Worm (Caenorhabditis elegans) whole organism, L1 larva: Measurements from ENCODE around the gene faxc-2.
"Not testable (repeated sequence)": the region's sequence is repeated elsewhere in the genome, so short reads cannot be mapped to it uniquely, and the experiment has no call there.

Experiments
- C16A3.4 ChIP-seq: fragments of 150-350 bp; optimal IDR thresholded peaks from 2 replicates; lab custom pipeline; 2014; ENCODE audit warnings: missing biosample characterization, missing genetic modification characterization
- C34B4.2 ChIP-seq: sonication (generic microtip); optimal IDR thresholded peaks from 2 replicates; lab custom pipeline; 2017; ENCODE audit warnings: mild to moderate bottlenecking, missing genetic modification characterization, missing compliant biosample characterization
- F16B12.6 ChIP-seq: fragments of 150-350 bp; optimal IDR thresholded peaks from 2 replicates; lab custom pipeline; 2014; ENCODE audit warnings: missing biosample characterization, missing genetic modification characterization
- Y116A8C.19 ChIP-seq: sonication (generic microtip); optimal IDR thresholded peaks from 2 replicates; lab custom pipeline; 2016; ENCODE audit warnings: missing compliant biosample characterization, missing genetic modification characterization, borderline replicate concordance
- blmp-1 ChIP-seq: fragments of 150-350 bp; optimal IDR thresholded peaks from 2 replicates; lab custom pipeline; 2014; ENCODE audit warnings: missing biosample characterization, missing genetic modification characterization
- ceh-82 ChIP-seq, 3 experiments: fragments of 150-350 bp in 1 of 3; sonication (generic microtip) in 2 of 3; optimal IDR thresholded peaks; 2 replicates each; lab custom pipeline; 2014 to 2017; ENCODE audit warnings: missing biosample characterization in 3 of 3, missing genetic modification characterization in 3 of 3
- ceh-90 ChIP-seq: sonication (generic microtip); optimal IDR thresholded peaks from 2 replicates; lab custom pipeline; 2016; ENCODE audit warnings: missing genetic modification characterization, missing compliant biosample characterization
- dpl-1 ChIP-seq, 3 experiments: fragments of 150-350 bp in 2 of 3; sonication (generic microtip) in 1 of 3; optimal IDR thresholded peaks; 2 replicates each; lab custom pipeline; 2014 to 2017; ENCODE audit warnings: missing biosample characterization in 3 of 3, missing genetic modification characterization in 3 of 3, missing genetic modification reagents in 3 of 3
- efl-3 ChIP-seq: fragments of 200-800 bp; sonication (Bioruptor generic); optimal IDR thresholded peaks from 2 replicates; lab custom pipeline; 2018; ENCODE audit warnings: mild to moderate bottlenecking, missing genetic modification characterization, missing compliant biosample characterization
- egl-13 ChIP-seq: sonication (generic microtip); optimal IDR thresholded peaks from 2 replicates; lab custom pipeline; 2016; ENCODE audit warnings: missing genotype, missing genetic modification reagents, missing genetic modification characterization, missing compliant biosample characterization
- elt-2 ChIP-seq: sonication (generic microtip); optimal IDR thresholded peaks from 2 replicates; lab custom pipeline; 2016; ENCODE audit warnings: missing genetic modification characterization, mild to moderate bottlenecking, inconsistent platforms, missing compliant biosample characterization, missing genetic modification reagents
- elt-3 ChIP-seq, 6 experiments: fragments of 150-350 bp in 1 of 6; sonication (generic microtip); optimal IDR thresholded peaks; 2 replicates each; lab custom pipeline; 2017 to 2018; ENCODE audit warnings: missing biosample characterization in 6 of 6, missing genetic modification characterization in 6 of 6, inconsistent platforms in 1 of 6
- fkh-10 ChIP-seq: sonication (generic microtip); optimal IDR thresholded peaks from 2 replicates; lab custom pipeline; 2017; ENCODE audit warnings: missing biosample characterization, missing genetic modification reagents, missing genetic modification characterization
- fkh-4 ChIP-seq: sonication (generic microtip); optimal IDR thresholded peaks from 2 replicates; lab custom pipeline; 2016; ENCODE audit warnings: missing compliant biosample characterization, missing genetic modification characterization, borderline replicate concordance
- fkh-8 ChIP-seq: sonication (generic microtip); optimal IDR thresholded peaks from 2 replicates; lab custom pipeline; 2016; ENCODE audit warnings: mild to moderate bottlenecking, missing genetic modification characterization, missing compliant biosample characterization
- grh-1 ChIP-seq: fragments of 200-800 bp; sonication (Bioruptor generic); IDR thresholded peaks from 2 replicates; pipeline ENCODE4 v1.3.6; 2022; ENCODE audit warnings: missing genetic modification reagents, missing genetic modification characterization, missing compliant biosample characterization
- hlh-17 ChIP-seq: fragments of 200-800 bp; sonication (Bioruptor generic); optimal IDR thresholded peaks from 2 replicates; lab custom pipeline; 2018; ENCODE audit warnings: missing genetic modification characterization, mild to moderate bottlenecking, missing compliant biosample characterization, moderate library complexity, borderline replicate concordance
- hlh-4 ChIP-seq: sonication (generic microtip); optimal IDR thresholded peaks from 2 replicates; lab custom pipeline; 2016; ENCODE audit warnings: mild to moderate bottlenecking, missing genetic modification characterization, missing compliant biosample characterization
- irx-1 ChIP-seq: sonication (generic microtip); optimal IDR thresholded peaks from 2 replicates; lab custom pipeline; 2016; ENCODE audit warnings: missing genetic modification characterization, missing compliant biosample characterization
- isw-1 ChIP-seq: fragments of 200-800 bp; sonication (Bioruptor generic); IDR thresholded peaks from 2 replicates; pipeline ENCODE4 v1.3.6; 2022; ENCODE audit warnings: missing genetic modification characterization, missing compliant biosample characterization
- jun-1 ChIP-seq: fragments of 150-350 bp; optimal IDR thresholded peaks from 2 replicates; lab custom pipeline; 2014; ENCODE audit warnings: missing biosample characterization, missing genetic modification reagents, missing genetic modification characterization
- lin-14 ChIP-seq: fragments of 200-800 bp; sonication (Bioruptor generic); optimal IDR thresholded peaks from 2 replicates; lab custom pipeline; 2018; ENCODE audit warnings: mild to moderate bottlenecking, missing genetic modification characterization, moderate library complexity, missing compliant biosample characterization
- lin-39 ChIP-seq: fragments of 150-350 bp; optimal IDR thresholded peaks from 2 replicates; lab custom pipeline; 2014; ENCODE audit warnings: missing biosample characterization, missing genetic modification reagents, missing genetic modification characterization
- lir-3 ChIP-seq: sonication (generic microtip); optimal IDR thresholded peaks from 2 replicates; lab custom pipeline; 2016; ENCODE audit warnings: mild to moderate bottlenecking, missing genetic modification characterization, moderate library complexity, missing compliant biosample characterization; ENCODE audit not compliant: poor library complexity
- lsy-2 ChIP-seq, 2 experiments: fragments of 150-350 bp; optimal IDR thresholded peaks; 2 replicates each; lab custom pipeline; 2014; ENCODE audit warnings: missing biosample characterization in 2 of 2, missing genetic modification characterization in 2 of 2
- mef-2 ChIP-seq: fragments of 150-350 bp; optimal IDR thresholded peaks from 2 replicates; lab custom pipeline; 2014; ENCODE audit warnings: missing biosample characterization, missing genetic modification characterization
- nhr-11 ChIP-seq: fragments of 150-350 bp; optimal IDR thresholded peaks from 2 replicates; lab custom pipeline; 2014; ENCODE audit warnings: missing biosample characterization, missing genetic modification characterization
- nhr-237 ChIP-seq: fragments of 150-350 bp; optimal IDR thresholded peaks from 2 replicates; lab custom pipeline; 2014; ENCODE audit warnings: missing biosample characterization, missing genetic modification characterization
- nhr-28 ChIP-seq: fragments of 150-350 bp; optimal IDR thresholded peaks from 2 replicates; lab custom pipeline; 2014; ENCODE audit warnings: missing biosample characterization, missing genetic modification characterization
- nhr-47 ChIP-seq: sonication (generic microtip); optimal IDR thresholded peaks from 2 replicates; lab custom pipeline; 2016; ENCODE audit warnings: mild to moderate bottlenecking, missing genetic modification characterization, moderate library complexity, missing compliant biosample characterization
- nhr-84 ChIP-seq: sonication (generic microtip); optimal IDR thresholded peaks from 2 replicates; lab custom pipeline; 2017; ENCODE audit warnings: missing biosample characterization, missing genetic modification characterization
- nhr-90 ChIP-seq: sonication (generic microtip); optimal IDR thresholded peaks from 2 replicates; lab custom pipeline; 2016; ENCODE audit warnings: mild to moderate bottlenecking, missing genetic modification characterization, missing compliant biosample characterization; ENCODE audit not compliant: poor library complexity
- pax-3 ChIP-seq: fragments of 200-800 bp; sonication (Bioruptor generic); optimal IDR thresholded peaks from 2 replicates; lab custom pipeline; 2018; ENCODE audit warnings: mild to moderate bottlenecking, missing genetic modification characterization, moderate library complexity, missing compliant biosample characterization
- rnt-1 ChIP-seq: sonication (generic microtip); optimal IDR thresholded peaks from 2 replicates; lab custom pipeline; 2016; ENCODE audit warnings: mild to moderate bottlenecking, missing genetic modification characterization, moderate library complexity, missing compliant biosample characterization
- skn-1 ChIP-seq: fragments of 150-350 bp; optimal IDR thresholded peaks from 2 replicates; lab custom pipeline; 2014; ENCODE audit warnings: missing biosample characterization, missing genetic modification characterization
- snpc-4 ChIP-seq: fragments of 150-350 bp; optimal IDR thresholded peaks from 2 replicates; lab custom pipeline; 2014; ENCODE audit warnings: missing biosample characterization, missing genetic modification characterization
- snu-23 ChIP-seq: sonication (generic microtip); optimal IDR thresholded peaks from 2 replicates; lab custom pipeline; 2016; ENCODE audit warnings: missing genetic modification characterization, missing compliant biosample characterization
- sox-4 ChIP-seq: sonication (generic microtip); optimal IDR thresholded peaks from 2 replicates; lab custom pipeline; 2016; ENCODE audit warnings: missing genetic modification characterization, missing compliant biosample characterization
- sptf-1 ChIP-seq: fragments of 150-350 bp; optimal IDR thresholded peaks from 2 replicates; lab custom pipeline; 2014; ENCODE audit warnings: missing biosample characterization, missing genetic modification characterization
- sup-37 ChIP-seq: fragments of 200-800 bp; sonication (Bioruptor generic); optimal IDR thresholded peaks from 2 replicates; lab custom pipeline; 2018; ENCODE audit warnings: mild to moderate bottlenecking, missing genetic modification characterization, missing compliant biosample characterization
- tbx-2 ChIP-seq: sonication (generic microtip); optimal IDR thresholded peaks from 2 replicates; lab custom pipeline; 2016; ENCODE audit warnings: missing genetic modification characterization, missing compliant biosample characterization
- zip-4 ChIP-seq: fragments of 200-800 bp; sonication (Bioruptor generic); optimal IDR thresholded peaks from 2 replicates; lab custom pipeline; 2018; ENCODE audit warnings: mild to moderate bottlenecking, missing genetic modification characterization, moderate library complexity, missing compliant biosample characterization
- ztf-4 ChIP-seq: fragments of 150-350 bp; optimal IDR thresholded peaks from 2 replicates; lab custom pipeline; 2014; ENCODE audit warnings: missing biosample characterization, missing genetic modification characterization

The faxc-2 gene

ce11 chrII:13308990-13309389, at the start of gene faxc-2:
Gene faxc-2 (plus strand): TSS chrII:13309290.
- not testable (repeated sequence) for TF ChIP-seq nhr-28; lin-14 (GFP tag; lab: Kevin White, UChicago); egl-13 (tag; lab: Kevin White, UChicago)

- TF ChIP-seq ztf-4 (tag; lab: Kevin White, UChicago) (no peak), nhr-47 (no peak), Y116A8C.19 (tag; lab: Kevin White, UChicago) (no peak), tbx-2 (tag; lab: Kevin White, UChicago) (no peak), nhr-11 (tag; lab: Kevin White, UChicago) (no peak), lsy-2 (tag; optimal IDR thresholded peaks at IDR 0.05; lab: Kevin White, UChicago) (no peak), elt-3 (tag; optimal IDR thresholded peaks at IDR 0.05; lab: Kevin White, UChicago) (no peak), grh-1 (GFP tag; lab: Robert Waterston, UW) (no peak), pax-3 (no peak), C34B4.2 (tag; lab: Kevin White, UChicago) (no peak), snpc-4 (no peak), F16B12.6 (no peak), lin-39 (tag; lab: Kevin White, UChicago) (no peak), lir-3 (tag; lab: Kevin White, UChicago) (no peak), zip-4 (GFP tag; lab: Kevin White, UChicago) (no peak), ceh-90 (tag; lab: Kevin White, UChicago) (no peak), isw-1 (GFP tag; lab: Robert Waterston, UW) (no peak), fkh-8 (tag; lab: Kevin White, UChicago) (no peak), jun-1 (tag; lab: Kevin White, UChicago) (no peak), hlh-17 (GFP tag; lab: Kevin White, UChicago) (no peak)
- TF ChIP-seq, all 84 proteins: peak for 0
Observed at ce11 chrII:13260540-13260939, 48.5 kb upstream of the faxc-2 start.

- TF ChIP-seq snu-23 (GFP tag; lab: Kevin White, UChicago): no peak
- TF ChIP-seq elt-2 (tag; lab: Kevin White, UChicago): no peak
- no peak for TF ChIP-seq mef-2 (tag; lab: Kevin White, UChicago)
- no peak for TF ChIP-seq tbx-2 (tag; lab: Kevin White, UChicago)
- TF ChIP-seq nhr-90: no peak
- TF ChIP-seq dpl-1 (GFP tag; optimal IDR thresholded peaks at IDR 0.05; lab: Kevin White, UChicago): no peak
- no peak for TF ChIP-seq C16A3.4 (tag; lab: Kevin White, UChicago)
- TF ChIP-seq rnt-1 (tag; lab: Kevin White, UChicago): no peak
- TF ChIP-seq fkh-4 (tag; lab: Kevin White, UChicago): no peak
- TF ChIP-seq pax-3: no peak
- no peak for TF ChIP-seq nhr-84 (tag; lab: Kevin White, UChicago)
- no peak for TF ChIP-seq fkh-10 (GFP tag; lab: Kevin White, UChicago)
Observed at ce11 chrII:13267305-13267704, 41.8 kb upstream of the faxc-2 start.

ce11 chrII:13270776-13271175, 38.3 kb upstream of the faxc-2 start, which contains the start of gene Y48C3A.5:
Gene Y48C3A.5 (plus strand): TSS chrII:13271076.
- TF ChIP-seq grh-1 (GFP tag; lab: Robert Waterston, UW) (no peak), efl-3 (GFP tag; lab: Kevin White, UChicago) (no peak), tbx-2 (tag; lab: Kevin White, UChicago) (no peak), blmp-1 (no peak), nhr-47 (no peak), nhr-237 (tag; lab: Kevin White, UChicago) (no peak), elt-3 (tag; optimal IDR thresholded peaks at IDR 0.05; lab: Kevin White, UChicago) (no peak), fkh-4 (tag; lab: Kevin White, UChicago) (no peak), lin-14 (GFP tag; lab: Kevin White, UChicago) (no peak), mef-2 (tag; lab: Kevin White, UChicago) (no peak), hlh-4 (no peak), ceh-82 (tag; optimal IDR thresholded peaks at IDR 0.05; lab: Kevin White, UChicago) (no peak), irx-1 (tag; lab: Kevin White, UChicago) (no peak), sup-37 (GFP tag; lab: Kevin White, UChicago) (no peak), hlh-17 (GFP tag; lab: Kevin White, UChicago) (no peak), sox-4 (no peak), elt-2 (tag; lab: Kevin White, UChicago) (no peak), sptf-1 (no peak), skn-1 (tag; lab: Kevin White, UChicago) (no peak), pax-3 (no peak)
